Fruit fly (Drosophila melanogaster) whole organism, embryonic: Measurements from ENCODE around the gene CG32137.

Experiments used
- ATbp ChIP-seq: fragments of 200-800 bp; sonication (Bioruptor generic); optimal IDR thresholded peaks from 2 replicates; lab custom pipeline; 2017; ENCODE audit warnings: missing biosample characterization, mild to moderate bottlenecking, missing genetic modification characterization, missing genetic modification reagents
- Antp ChIP-seq: fragments of 200-800 bp; sonication (Bioruptor generic); optimal IDR thresholded peaks from 3 replicates; lab custom pipeline; 2016; ENCODE audit warnings: missing biosample characterization, missing genetic modification characterization
- Atf6 ChIP-seq: fragments of 200-800 bp; sonication (Bioruptor generic); IDR thresholded peaks from 2 replicates; pipeline ENCODE4 v1.3.6; 2022; ENCODE audit warnings: missing biosample characterization, missing genetic modification characterization
- CG10462 ChIP-seq: fragments of 200-800 bp; sonication (Bioruptor generic); optimal IDR thresholded peaks from 2 replicates; lab custom pipeline; 2016; ENCODE audit warnings: missing biosample characterization, missing genetic modification characterization
- CG10543 ChIP-seq: fragments of 200-800 bp; sonication (Bioruptor generic); optimal IDR thresholded peaks from 3 replicates; lab custom pipeline; 2017; ENCODE audit warnings: missing biosample characterization, mild to moderate bottlenecking, missing genetic modification characterization, moderate library complexity
- CG10959 ChIP-seq: fragments of 200-800 bp; sonication (Bioruptor generic); IDR thresholded peaks from 2 replicates; pipeline ENCODE4 v1.3.6; 2022; ENCODE audit warnings: missing biosample characterization, missing genetic modification characterization
- CG11093 ChIP-seq: fragments of 200-800 bp; sonication (Bioruptor generic); IDR thresholded peaks from 3 replicates; pipeline ENCODE4 v1.3.6; 2022; ENCODE audit warnings: missing biosample characterization, missing genetic modification characterization
- CG11695 ChIP-seq: fragments of 200-800 bp; sonication (Bioruptor generic); IDR thresholded peaks from 3 replicates; pipeline ENCODE4 v1.3.6; 2022; ENCODE audit warnings: missing biosample characterization, missing genetic modification characterization
- CG13123 ChIP-seq: fragments of 200-800 bp; sonication (Bioruptor generic); optimal IDR thresholded peaks from 2 replicates; lab custom pipeline; 2016; ENCODE audit warnings: missing biosample characterization, missing genetic modification characterization
- CG13775 ChIP-seq: fragments of 200-800 bp; sonication (Bioruptor generic); optimal IDR thresholded peaks from 3 replicates; lab custom pipeline; 2017; ENCODE audit warnings: missing biosample characterization, mild to moderate bottlenecking, missing genetic modification characterization
- CG14441 ChIP-seq: fragments of 200-800 bp; sonication (Bioruptor generic); IDR thresholded peaks from 2 replicates; pipeline ENCODE4 v1.3.6; 2022; ENCODE audit warnings: missing biosample characterization, missing genetic modification characterization
- CG14667 ChIP-seq: fragments of 200-800 bp; sonication (Bioruptor generic); IDR thresholded peaks from 2 replicates; pipeline ENCODE4 v1.3.6; 2022; ENCODE audit warnings: missing biosample characterization, missing genetic modification characterization
- CG16779 ChIP-seq: fragments of 200-800 bp; sonication (Bioruptor generic); IDR thresholded peaks from 2 replicates; pipeline ENCODE4 v1.3.6; 2022; ENCODE audit warnings: missing biosample characterization, missing genetic modification characterization
- CG17328 ChIP-seq: fragments of 200-800 bp; sonication (Bioruptor generic); IDR thresholded peaks from 2 replicates; pipeline ENCODE4 v1.3.6; 2022; ENCODE audit warnings: missing biosample characterization, missing genetic modification characterization
- CG17385 ChIP-seq: fragments of 200-800 bp; sonication (Bioruptor generic); optimal IDR thresholded peaks from 3 replicates; lab custom pipeline; 2018; ENCODE audit warnings: missing biosample characterization, mild to moderate bottlenecking, missing genetic modification characterization
- CG17568 ChIP-seq: fragments of 200-800 bp; sonication (Bioruptor generic); optimal IDR thresholded peaks from 2 replicates; lab custom pipeline; 2018; ENCODE audit warnings: missing biosample characterization, mild to moderate bottlenecking, missing genetic modification characterization, moderate library complexity
- CG18476 ChIP-seq: fragments of 200-800 bp; sonication (Bioruptor generic); optimal IDR thresholded peaks from 2 replicates; lab custom pipeline; 2016; ENCODE audit warnings: missing biosample characterization, mild to moderate bottlenecking, missing genetic modification characterization
- CG18599 ChIP-seq: fragments of 200-800 bp; sonication (Bioruptor generic); optimal IDR thresholded peaks from 3 replicates; lab custom pipeline; 2017; ENCODE audit warnings: missing biosample characterization, missing genetic modification characterization, mild to moderate bottlenecking, moderate library complexity, missing genetic modification reagents
- CG2129 ChIP-seq: fragments of 200-800 bp; sonication (Bioruptor generic); IDR thresholded peaks from 2 replicates; pipeline ENCODE4 v1.3.6; 2022; ENCODE audit warnings: missing biosample characterization, missing genetic modification characterization; ENCODE audit not compliant: partially characterized antibody
- CG34376 ChIP-seq: fragments of 200-800 bp; sonication (Bioruptor generic); optimal IDR thresholded peaks from 2 replicates; lab custom pipeline; 2018; ENCODE audit warnings: missing biosample characterization, mild to moderate bottlenecking, missing genetic modification characterization
- CG3838 ChIP-seq: fragments of 200-800 bp; sonication (Bioruptor generic); optimal IDR thresholded peaks from 3 replicates; lab custom pipeline; 2016; ENCODE audit warnings: missing biosample characterization, missing genetic modification characterization
- CG3847 ChIP-seq: fragments of 200-800 bp; sonication (Bioruptor generic); IDR thresholded peaks from 2 replicates; pipeline ENCODE4 v1.3.6; 2022; ENCODE audit warnings: missing biosample characterization, missing genetic modification characterization
- CG6813 ChIP-seq: fragments of 200-800 bp; sonication (Bioruptor generic); optimal IDR thresholded peaks from 2 replicates; lab custom pipeline; 2017; ENCODE audit warnings: missing biosample characterization, missing genetic modification characterization, mild to moderate bottlenecking, moderate library complexity, missing genetic modification reagents
- CG7271 ChIP-seq: fragments of 200-800 bp; sonication (Bioruptor generic); optimal IDR thresholded peaks from 2 replicates; lab custom pipeline; 2018; ENCODE audit warnings: missing biosample characterization, mild to moderate bottlenecking, missing genetic modification characterization, moderate library complexity
- CG7556 ChIP-seq: fragments of 200-800 bp; sonication (Bioruptor generic); optimal IDR thresholded peaks from 2 replicates; lab custom pipeline; 2017; ENCODE audit warnings: missing biosample characterization, mild to moderate bottlenecking, missing genetic modification characterization
- CG8281 ChIP-seq: fragments of 200-800 bp; sonication (Bioruptor generic); optimal IDR thresholded peaks from 2 replicates; lab custom pipeline; 2018; ENCODE audit warnings: missing biosample characterization, mild to moderate bottlenecking, missing genetic modification characterization, moderate library complexity
- CG9932 ChIP-seq: fragments of 200-800 bp; sonication (Bioruptor generic); IDR thresholded peaks from 2 replicates; pipeline ENCODE4 v1.3.6; 2022; ENCODE audit warnings: missing biosample characterization, missing genetic modification characterization
- CHES-1-like ChIP-seq: fragments of 200-800 bp; sonication (Bioruptor generic); optimal IDR thresholded peaks from 2 replicates; lab custom pipeline; 2016; ENCODE audit warnings: missing biosample characterization, missing genetic modification characterization
- Fer3 ChIP-seq: fragments of 200-800 bp; sonication (Bioruptor generic); optimal IDR thresholded peaks from 2 replicates; lab custom pipeline; 2018; ENCODE audit warnings: missing biosample characterization, mild to moderate bottlenecking, missing genetic modification characterization, moderate library complexity
- H2.0 ChIP-seq: fragments of 200-800 bp; sonication (Bioruptor generic); IDR thresholded peaks from 2 replicates; pipeline ENCODE4 v1.3.6; 2022; ENCODE audit warnings: missing biosample characterization, missing genetic modification characterization
- HmgD ChIP-seq: fragments of 200-800 bp; sonication (Bioruptor generic); optimal IDR thresholded peaks from 3 replicates; lab custom pipeline; 2016; ENCODE audit warnings: missing biosample characterization, missing genetic modification characterization
- NK7.1 ChIP-seq: fragments of 200-800 bp; sonication (Bioruptor generic); optimal IDR thresholded peaks from 3 replicates; lab custom pipeline; 2016; ENCODE audit warnings: missing biosample characterization, missing genetic modification characterization
- Pdp1 ChIP-seq, 2 experiments: fragments of 200-800 bp; sonication (Bioruptor generic); optimal IDR thresholded peaks; 3 replicates each; lab custom pipeline; 2016; ENCODE audit warnings: missing biosample characterization in 2 of 2, missing genetic modification characterization in 2 of 2, mild to moderate bottlenecking in 1 of 2, moderate library complexity in 1 of 2
- Poxn ChIP-seq: fragments of 200-800 bp; sonication (Bioruptor generic); IDR thresholded peaks from 2 replicates; pipeline ENCODE4 v1.3.6; 2022; ENCODE audit warnings: missing biosample characterization, missing genetic modification characterization
- Rfx ChIP-seq: fragments of 200-800 bp; sonication (Bioruptor generic); IDR thresholded peaks from 2 replicates; pipeline ENCODE4 v1.3.6; 2022; ENCODE audit warnings: missing biosample characterization, missing genetic modification characterization
- Sin3A ChIP-seq: fragments of >200 bp; optimal IDR thresholded peaks from 2 replicates; lab custom pipeline; 2018
- Sox102F ChIP-seq: fragments of 200-800 bp; sonication (Bioruptor generic); optimal IDR thresholded peaks from 2 replicates; lab custom pipeline; 2018; ENCODE audit warnings: missing biosample characterization, mild to moderate bottlenecking, missing genetic modification characterization, moderate library complexity
- Spps ChIP-seq: fragments of 200-800 bp; sonication (Bioruptor generic); optimal IDR thresholded peaks from 2 replicates; lab custom pipeline; 2018; ENCODE audit warnings: missing biosample characterization, mild to moderate bottlenecking, missing genetic modification characterization
- bcd ChIP-seq: fragments of 200-800 bp; sonication (Bioruptor generic); optimal IDR thresholded peaks from 2 replicates; lab custom pipeline; 2017; ENCODE audit warnings: missing biosample characterization, mild to moderate bottlenecking, missing genetic modification characterization
- bsh ChIP-seq, 2 experiments: fragments of 200-800 bp; sonication (Bioruptor generic); optimal IDR thresholded peaks; 2 replicates each; lab custom pipeline; 2017 to 2018; ENCODE audit warnings: mild to moderate bottlenecking in 2 of 2, missing biosample characterization in 2 of 2, missing genetic modification characterization in 2 of 2, moderate library complexity in 1 of 2
- caup ChIP-seq: fragments of 200-800 bp; sonication (Bioruptor generic); optimal IDR thresholded peaks from 3 replicates; lab custom pipeline; 2017; ENCODE audit warnings: missing biosample characterization, mild to moderate bottlenecking, missing genetic modification characterization, moderate library complexity; ENCODE audit not compliant: severe bottlenecking
- chif ChIP-seq, 2 experiments: fragments of 200-800 bp; sonication (Bioruptor generic); optimal IDR thresholded peaks; 3 replicates each; lab custom pipeline; 2016; ENCODE audit warnings: missing biosample characterization in 2 of 2, missing genetic modification characterization in 2 of 2
- gce ChIP-seq: fragments of 200-800 bp; sonication (Bioruptor generic); IDR thresholded peaks from 3 replicates; pipeline ENCODE4 v1.3.6; 2022; ENCODE audit warnings: missing biosample characterization, missing genetic modification characterization
- jing ChIP-seq: fragments of 200-800 bp; sonication (Bioruptor generic); optimal IDR thresholded peaks from 2 replicates; lab custom pipeline; 2018; ENCODE audit warnings: missing biosample characterization, mild to moderate bottlenecking, missing genetic modification characterization
- lilli ChIP-seq: fragments of 200-800 bp; sonication (Bioruptor generic); optimal IDR thresholded peaks from 3 replicates; lab custom pipeline; 2016; ENCODE audit warnings: missing biosample characterization, missing genetic modification characterization
- pita ChIP-seq: fragments of 200-800 bp; sonication (Bioruptor generic); optimal IDR thresholded peaks from 2 replicates; lab custom pipeline; 2017; ENCODE audit warnings: missing biosample characterization, mild to moderate bottlenecking, missing genetic modification characterization
- pum ChIP-seq: fragments of 200-800 bp; sonication (Bioruptor generic); optimal IDR thresholded peaks from 2 replicates; lab custom pipeline; 2016; ENCODE audit warnings: missing biosample characterization, missing genetic modification characterization
- sima ChIP-seq: fragments of 200-800 bp; sonication (Bioruptor generic); optimal IDR thresholded peaks from 2 replicates; lab custom pipeline; 2016; ENCODE audit warnings: missing biosample characterization, missing genetic modification characterization
- unc-4 ChIP-seq: fragments of 200-800 bp; sonication (Bioruptor generic); IDR thresholded peaks from 2 replicates; pipeline ENCODE4 v1.3.6; 2022; ENCODE audit warnings: missing biosample characterization, missing genetic modification characterization; ENCODE audit not compliant: partially characterized antibody
- zf30C ChIP-seq: fragments of 200-800 bp; sonication (Bioruptor generic); optimal IDR thresholded peaks from 3 replicates; lab custom pipeline; 2018; ENCODE audit warnings: missing biosample characterization, mild to moderate bottlenecking, missing genetic modification characterization

Gene CG32137

dm6 chr3L:13925117-13925726, 13.8 kb upstream of the CG32137 start, which contains the start of gene Rgl (continued):
- TF ChIP-seq Sox102F (GFP tag; lab: Kevin White, UChicago) = no peak
- peak; percentile 49; the same call in 1 of the 3 replicates for TF ChIP-seq gce (GFP tag; lab: Robert Waterston, UW)
- peak; percentile 18; the same call in 1 of the 2 replicates for TF ChIP-seq unc-4 (GFP tag; lab: Robert Waterston, UW)
- TF ChIP-seq CG11093 (GFP tag; lab: Robert Waterston, UW) = no peak
- no peak for TF ChIP-seq pita (GFP tag; lab: Kevin White, UChicago)
- TF ChIP-seq CG13123 (GFP tag; lab: Kevin White, UChicago) = no peak
- TF ChIP-seq CG14441 = no peak
- TF ChIP-seq CG10543 = peak; percentile 66
- TF ChIP-seq Rfx (GFP tag; lab: Robert Waterston, UW) = no peak
- no peak for TF ChIP-seq CG17385 (GFP tag; lab: Kevin White, UChicago)
- TF ChIP-seq sima (GFP tag; lab: Kevin White, UChicago) = no peak
- no peak for TF ChIP-seq CG18599 (GFP tag; lab: Kevin White, UChicago)
- TF ChIP-seq caup (GFP tag; lab: Kevin White, UChicago) = no peak
- TF ChIP-seq HmgD (GFP tag; lab: Kevin White, UChicago) = no peak
- peak in 1 of 2 experiments; percentile 19 for TF ChIP-seq Pdp1 (GFP tag; optimal IDR thresholded peaks at IDR 0.05; lab: Kevin White, UChicago)
- no peak for TF ChIP-seq CG3838 (GFP tag; lab: Kevin White, UChicago)
- 0 out of 2 replicates have a peak, but pooled peaks have one; percentile 15 for TF ChIP-seq CG9932
- no peak for TF ChIP-seq lilli (GFP tag; lab: Kevin White, UChicago)
- TF ChIP-seq CG10462 (GFP tag; lab: Kevin White, UChicago) = no peak
- TF ChIP-seq CG17328 (GFP tag; lab: Robert Waterston, UW) = no peak
- TF ChIP-seq Fer3 (tag; lab: Kevin White, UChicago) = no peak
- no peak for TF ChIP-seq CG14667 (GFP tag; lab: Robert Waterston, UW)
- no peak for TF ChIP-seq CG3847 (GFP tag; lab: Robert Waterston, UW)
- peak; percentile 91 for TF ChIP-seq CG13775 (GFP tag; lab: Kevin White, UChicago)
- TF ChIP-seq pum (GFP tag; lab: Kevin White, UChicago) = no peak
- TF ChIP-seq CG6813 (GFP tag; lab: Kevin White, UChicago) = no peak
- no peak for TF ChIP-seq Spps (tag; lab: Kevin White, UChicago)
- no peak for TF ChIP-seq jing
- no peak for TF ChIP-seq CG17568 (GFP tag; lab: Kevin White, UChicago)
- TF ChIP-seq CG2129 (GFP tag; lab: Robert Waterston, UW) = no peak
- no peak for TF ChIP-seq Sin3A
- no peak for TF ChIP-seq CG16779 (GFP tag; lab: Robert Waterston, UW)
- TF ChIP-seq chif (GFP tag; optimal IDR thresholded peaks at IDR 0.05; lab: Kevin White, UChicago) = no peak
- TF ChIP-seq Poxn (GFP tag; lab: Robert Waterston, UW) = no peak
- TF ChIP-seq CG10959 (GFP tag; lab: Robert Waterston, UW) = no peak
- peak; percentile 3 for TF ChIP-seq CG34376
- no peak for TF ChIP-seq bcd (GFP tag; lab: Kevin White, UChicago)
- no peak for TF ChIP-seq zf30C
- no peak for TF ChIP-seq Antp (GFP tag; lab: Kevin White, UChicago)
- no peak for TF ChIP-seq CHES-1-like (GFP tag; lab: Kevin White, UChicago)
- TF ChIP-seq Atf6 (GFP tag; lab: Robert Waterston, UW) = 0 out of 2 replicates have a peak, but pooled peaks have one; percentile 50
- TF ChIP-seq CG8281 = no peak
- TF ChIP-seq ATbp (GFP tag; lab: Kevin White, UChicago) = no peak
- no peak for TF ChIP-seq CG18476 (GFP tag; lab: Kevin White, UChicago)
- TF ChIP-seq CG7556 (GFP tag; lab: Kevin White, UChicago) = no peak
- TF ChIP-seq CG11695 (GFP tag; lab: Robert Waterston, UW) = no peak
- TF ChIP-seq CG7271 (tag; lab: Kevin White, UChicago) = no peak
- TF ChIP-seq H2.0 (GFP tag; lab: Robert Waterston, UW) = no peak
- TF ChIP-seq bsh (GFP tag; optimal IDR thresholded peaks at IDR 0.05; lab: Kevin White, UChicago) = no peak
- TF ChIP-seq NK7.1 (GFP tag; lab: Kevin White, UChicago) = no peak
